Fruit fly (Drosophila melanogaster) whole organism, larva: ENCODE results near the gene MED10.

Experiments
- noc ChIP-seq: fragments of 200-800 bp; sonication (Bioruptor generic); optimal IDR thresholded peaks from 3 replicates; lab custom pipeline; 2019; ENCODE audit warnings: missing biosample characterization, mild to moderate bottlenecking, missing genetic modification characterization, moderate library complexity

Gene MED10

dm6 chr3L:16270802-16271332 lies 39.0 kb downstream of the MED10 start, which contains the start of the genes CG34248 and CG13067:
Gene CG34248, minus strand, starts transcription at chr3L:16270902.
Gene CG13067, plus strand, starts transcription at chr3L:16271282.
- TF ChIP-seq noc (tag; lab: Kevin White, UChicago), result no peak

dm6 chr3L:16272338-16272959 lies 40.6 kb downstream of the MED10 start, which contains the start of gene CG13066:
Gene CG13066, plus strand, starts transcription at chr3L:16272909.
- TF ChIP-seq noc (tag; lab: Kevin White, UChicago), result no peak

- no peak for TF ChIP-seq noc (tag; lab: Kevin White, UChicago)
Measured at dm6 chr3L:16275391-16276017, 43.6 kb downstream of the MED10 start.

- TF ChIP-seq noc (tag; lab: Kevin White, UChicago), result no peak
Measured at dm6 chr3L:16277135-16277534, 45.3 kb downstream of the MED10 start, which contains the start of gene CG13065. Gene CG13065, plus strand, starts transcription at chr3L:16277435.

- no peak for TF ChIP-seq noc (tag; lab: Kevin White, UChicago)
Measured at dm6 chr3L:16279171-16279570, 47.3 kb downstream of the MED10 start, which contains the start of gene CG13050. Gene CG13050, minus strand, starts transcription at chr3L:16279271.

- TF ChIP-seq noc (tag; lab: Kevin White, UChicago), result no peak
Measured at dm6 chr3L:16279987-16280454, 48.1 kb downstream of the MED10 start, which contains the start of gene CG13064. Gene CG13064, plus strand, starts transcription at chr3L:16280404.

- no peak for TF ChIP-seq noc (tag; lab: Kevin White, UChicago)
Measured at dm6 chr3L:16281880-16282556, 50.1 kb downstream of the MED10 start, which contains the start of gene CG13049. Gene CG13049, minus strand, starts transcription at chr3L:16281930.
